Worm (Caenorhabditis elegans) whole organism, mixed stage, embryonic: ENCODE measurements around the gene C26B2.8.

Source experiments
- M03D4.4 ChIP-seq: sonication (generic microtip); optimal IDR thresholded peaks from 2 replicates; lab custom pipeline; 2017; ENCODE audit warnings: mild to moderate bottlenecking, missing genetic modification characterization, missing compliant biosample characterization
- bed-3 ChIP-seq: fragments of 200-800 bp; sonication (Bioruptor generic); optimal IDR thresholded peaks from 3 replicates; lab custom pipeline; 2018; ENCODE audit warnings: mild to moderate bottlenecking, missing genetic modification characterization, moderate library complexity, missing compliant biosample characterization
- blmp-1 ChIP-seq: fragments of 150-350 bp; optimal IDR thresholded peaks from 2 replicates; lab custom pipeline; 2014; ENCODE audit warnings: missing biosample characterization, missing genetic modification characterization
- ceh-83 ChIP-seq: fragments of 200-800 bp; sonication (Bioruptor generic); optimal IDR thresholded peaks from 2 replicates; lab custom pipeline; 2018; ENCODE audit warnings: mild to moderate bottlenecking, missing genetic modification characterization, missing compliant biosample characterization
- ces-1 ChIP-seq: fragments of 150-350 bp; optimal IDR thresholded peaks from 2 replicates; lab custom pipeline; 2014; ENCODE audit warnings: missing biosample characterization, missing genetic modification reagents, missing genetic modification characterization
- cnd-1 ChIP-seq: fragments of 200-800 bp; sonication (Bioruptor generic); optimal IDR thresholded peaks from 2 replicates; lab custom pipeline; 2018; ENCODE audit warnings: mild to moderate bottlenecking, missing genetic modification characterization, missing compliant biosample characterization
- drap-1 ChIP-seq: fragments of 200-800 bp; sonication (Bioruptor generic); optimal IDR thresholded peaks from 3 replicates; lab custom pipeline; 2018; ENCODE audit warnings: mild to moderate bottlenecking, missing genetic modification characterization, missing compliant biosample characterization
- elt-1 ChIP-seq: sonication (generic microtip); optimal IDR thresholded peaks from 2 replicates; lab custom pipeline; 2017; ENCODE audit warnings: missing genetic modification characterization, mild to moderate bottlenecking, missing compliant biosample characterization, antibody characterized with exemption, moderate library complexity, borderline replicate concordance; ENCODE audit not compliant: insufficient read depth
- elt-3 ChIP-seq: fragments of 150-350 bp; optimal IDR thresholded peaks from 2 replicates; lab custom pipeline; 2014; ENCODE audit warnings: missing biosample characterization, missing genetic modification characterization
- flh-1 ChIP-seq: fragments of 200-800 bp; sonication (Bioruptor generic); optimal IDR thresholded peaks from 2 replicates; lab custom pipeline; 2018; ENCODE audit warnings: mild to moderate bottlenecking, missing genetic modification characterization, moderate library complexity, missing compliant biosample characterization
- ham-2 ChIP-seq: fragments of 200-800 bp; sonication (Bioruptor generic); optimal IDR thresholded peaks from 2 replicates; lab custom pipeline; 2018; ENCODE audit warnings: mild to moderate bottlenecking, missing genetic modification characterization, missing compliant biosample characterization
- lin-32 ChIP-seq: fragments of 200-800 bp; sonication (Bioruptor generic); optimal IDR thresholded peaks from 2 replicates; lab custom pipeline; 2018; ENCODE audit warnings: mild to moderate bottlenecking, missing genetic modification characterization, missing compliant biosample characterization
- lsy-2 ChIP-seq: fragments of 150-350 bp; optimal IDR thresholded peaks from 2 replicates; lab custom pipeline; 2014; ENCODE audit warnings: missing biosample characterization, missing genetic modification characterization
- mab-5 ChIP-seq: fragments of 150-350 bp; optimal IDR thresholded peaks from 2 replicates; lab custom pipeline; 2014; ENCODE audit warnings: missing biosample characterization, missing genetic modification characterization
- mep-1 ChIP-seq: fragments of 150-350 bp; optimal IDR thresholded peaks from 2 replicates; lab custom pipeline; 2017; ENCODE audit warnings: missing biosample characterization, missing genetic modification reagents, missing genetic modification characterization, inconsistent platforms
- mls-2 ChIP-seq: sonication (generic microtip); optimal IDR thresholded peaks from 2 replicates; lab custom pipeline; 2016; ENCODE audit warnings: mild to moderate bottlenecking, missing genetic modification characterization, moderate library complexity, missing compliant biosample characterization
- nhr-2 ChIP-seq: fragments of 150-350 bp; optimal IDR thresholded peaks from 2 replicates; lab custom pipeline; 2014; ENCODE audit warnings: missing biosample characterization, missing genetic modification characterization
- nhr-237 ChIP-seq: fragments of 150-350 bp; optimal IDR thresholded peaks from 2 replicates; lab custom pipeline; 2014; ENCODE audit warnings: missing biosample characterization, missing genetic modification characterization
- nhr-28 ChIP-seq: fragments of 150-350 bp; optimal IDR thresholded peaks from 2 replicates; lab custom pipeline; 2014; ENCODE audit warnings: missing biosample characterization, missing genetic modification characterization
- pha-4 ChIP-seq: fragments of 150-350 bp; optimal IDR thresholded peaks from 2 replicates; lab custom pipeline; 2018; ENCODE audit warnings: missing biosample characterization, missing genetic modification reagents, missing genetic modification characterization
- snpc-4 ChIP-seq: fragments of 150-350 bp; optimal IDR thresholded peaks from 2 replicates; lab custom pipeline; 2014; ENCODE audit warnings: missing biosample characterization, missing genetic modification characterization
- sptf-1 ChIP-seq: sonication (generic microtip); optimal IDR thresholded peaks from 2 replicates; lab custom pipeline; 2017; ENCODE audit warnings: mild to moderate bottlenecking, missing genetic modification characterization, moderate library complexity, missing compliant biosample characterization
- tbx-8 ChIP-seq: fragments of 200-800 bp; sonication (Bioruptor generic); optimal IDR thresholded peaks from 2 replicates; lab custom pipeline; 2018; ENCODE audit warnings: mild to moderate bottlenecking, missing genetic modification characterization, moderate library complexity, missing compliant biosample characterization
- unc-120 ChIP-seq: sonication (generic microtip); optimal IDR thresholded peaks from 2 replicates; lab custom pipeline; 2017; ENCODE audit warnings: missing genetic modification characterization, missing compliant biosample characterization; ENCODE audit not compliant: poor library complexity, severe bottlenecking
- unc-39 ChIP-seq: fragments of 150-350 bp; optimal IDR thresholded peaks from 2 replicates; lab custom pipeline; 2014; ENCODE audit warnings: missing biosample characterization, missing genetic modification characterization
- unc-62 ChIP-seq: fragments of 150-350 bp; optimal IDR thresholded peaks from 2 replicates; lab custom pipeline; 2014; ENCODE audit warnings: missing biosample characterization, missing genetic modification reagents, missing genetic modification characterization
- zip-8 ChIP-seq: fragments of 150-350 bp; optimal IDR thresholded peaks from 2 replicates; lab custom pipeline; 2014; ENCODE audit warnings: missing biosample characterization, missing genetic modification characterization
- ztf-11 ChIP-seq: fragments of 150-350 bp; optimal IDR thresholded peaks from 2 replicates; lab custom pipeline; 2014; ENCODE audit warnings: missing biosample characterization, missing genetic modification characterization

Gene C26B2.8

ce11 chrIV:8012330-8012729 is 1.6 kb upstream of the C26B2.8 start, which contains the start of gene Y42H9B.3:
Gene Y42H9B.3, minus strand, starts transcription at chrIV:8012430.
- TF ChIP-seq tbx-8 (GFP tag; lab: Kevin White, UChicago) (no peak), nhr-2 (tag; lab: Kevin White, UChicago) (peak; percentile 59), unc-39 (tag; lab: Kevin White, UChicago) (no peak), nhr-28 (tag; lab: Kevin White, UChicago) (no peak)
- TF ChIP-seq, all 35 proteins: peak for 1

ce11 chrIV:8015726-8016312 is 1.9 kb downstream of the C26B2.8 start, which contains the start of gene C26B2.7:
Gene C26B2.7, plus strand, starts transcription at chrIV:8016274.
- TF ChIP-seq ham-2 (peak; percentile 31), drap-1 (GFP tag; lab: Kevin White, UChicago) (peak; percentile 11), bed-3 (GFP tag; lab: Kevin White, UChicago) (peak; percentile 3), ces-1 (peak; percentile 70), lin-32 (GFP tag; lab: Kevin White, UChicago) (peak; percentile 22), lsy-2 (tag; lab: Kevin White, UChicago) (peak; percentile 41), M03D4.4 (tag; lab: Kevin White, UChicago) (peak; percentile 35), mep-1 (tag; lab: Kevin White, UChicago) (peak; percentile 20), mls-2 (peak; percentile 34), sptf-1 (peak; percentile 79), unc-120 (peak; percentile 18)

- TF ChIP-seq mep-1 (tag; lab: Kevin White, UChicago) (no peak), ham-2 (no peak), tbx-8 (GFP tag; lab: Kevin White, UChicago) (no peak), elt-1 (tag; lab: Kevin White, UChicago) (no peak), sptf-1 (no peak), mls-2 (no peak)
- TF ChIP-seq, all 35 proteins: peak for 0
Observed at ce11 chrIV:8016694-8017093, 2.7 kb downstream of the C26B2.8 start, which contains the start of gene elpc-4. Gene elpc-4, plus strand, starts transcription at chrIV:8016994.

- TF ChIP-seq blmp-1, result no peak
- no peak for TF ChIP-seq mab-5 (tag; lab: Kevin White, UChicago)
- TF ChIP-seq zip-8 (tag; lab: Kevin White, UChicago), result peak; percentile 85
- no peak for TF ChIP-seq lsy-2 (tag; lab: Kevin White, UChicago)
- TF ChIP-seq ces-1, result peak; percentile 75
- TF ChIP-seq unc-120, result no peak
- no peak for TF ChIP-seq ztf-11
- TF ChIP-seq pha-4, result no peak
- TF ChIP-seq ham-2, result no peak
- TF ChIP-seq ceh-83 (GFP tag; lab: Kevin White, UChicago), result no peak
- no peak for TF ChIP-seq cnd-1 (tag; lab: Kevin White, UChicago)
- no peak for TF ChIP-seq unc-62 (GFP tag; lab: Kevin White, UChicago)
- TF ChIP-seq unc-39 (tag; lab: Kevin White, UChicago), result no peak
- no peak for TF ChIP-seq flh-1 (GFP tag; lab: Kevin White, UChicago)
- no peak for TF ChIP-seq mls-2
- no peak for TF ChIP-seq nhr-237 (tag; lab: Kevin White, UChicago)
Observed at ce11 chrIV:8019772-8020496, 6.0 kb downstream of the C26B2.8 start, which contains the start of gene dnc-4. Gene dnc-4, minus strand, starts transcription at chrIV:8019808.

DNA sequence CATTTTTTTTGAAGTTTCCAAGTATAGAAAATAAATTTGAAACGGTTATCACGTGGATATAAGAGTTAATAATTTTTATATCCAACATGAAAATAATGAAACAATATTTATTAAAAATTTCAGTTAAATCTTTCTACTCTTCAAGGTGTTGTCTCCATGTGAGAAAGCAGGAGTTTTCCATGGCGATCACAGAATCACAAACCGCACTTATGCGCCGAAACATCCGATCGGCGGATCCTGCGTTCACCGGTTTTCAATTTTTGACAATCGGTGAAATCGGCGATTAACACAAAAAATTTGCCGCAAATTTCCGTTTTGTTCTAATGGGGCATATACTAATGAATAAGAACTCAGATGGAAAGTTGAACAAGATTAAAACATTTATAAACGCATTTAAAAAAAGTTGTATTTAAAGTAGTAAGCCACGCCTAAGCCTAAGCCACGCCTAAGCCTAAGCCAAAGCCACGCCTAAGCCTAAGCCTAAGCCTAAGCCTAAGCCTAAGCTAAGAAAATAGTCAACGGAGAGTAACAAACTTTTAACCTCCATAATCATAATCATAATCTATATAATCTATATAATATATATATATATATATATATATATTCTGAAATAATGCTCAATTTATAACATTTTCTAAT is 8.2 kb downstream of the C26B2.8 start, which contains the start of gene C26B2.2:
TSS of gene C26B2.2 (minus strand) at position 88 of the 639 bp plus-strand sequence.
- no peak for TF ChIP-seq tbx-8 (GFP tag; lab: Kevin White, UChicago)
- TF ChIP-seq mab-5 (tag; lab: Kevin White, UChicago), result no peak
- TF ChIP-seq elt-3 (tag; lab: Kevin White, UChicago), result no peak
- no peak for TF ChIP-seq nhr-28 (tag; lab: Kevin White, UChicago)
- TF ChIP-seq unc-120, result no peak
- TF ChIP-seq mep-1 (tag; lab: Kevin White, UChicago), result no peak
- no peak for TF ChIP-seq sptf-1
- TF ChIP-seq ham-2, result no peak
- TF ChIP-seq flh-1 (GFP tag; lab: Kevin White, UChicago), result no peak
- TF ChIP-seq M03D4.4 (tag; lab: Kevin White, UChicago), result no peak
- TF ChIP-seq snpc-4 (tag; lab: Kevin White, UChicago), result no peak
- no peak for TF ChIP-seq pha-4
